Worm (Caenorhabditis elegans) whole organism, L2 larva: ENCODE data around the gene str-226.

Source experiments
- C34F6.9 ChIP-seq: fragments of 150-350 bp; optimal IDR thresholded peaks from 2 replicates; lab custom pipeline; 2014; ENCODE audit warnings: missing biosample characterization, missing genetic modification characterization
- Y55F3AM.14 ChIP-seq: fragments of 200-800 bp; sonication (Bioruptor generic); optimal IDR thresholded peaks from 2 replicates; lab custom pipeline; 2018; ENCODE audit warnings: mild to moderate bottlenecking, missing genetic modification characterization, missing compliant biosample characterization
- blmp-1 ChIP-seq: sonication (generic microtip); optimal IDR thresholded peaks from 2 replicates; lab custom pipeline; 2017; ENCODE audit warnings: missing genetic modification characterization, mild to moderate bottlenecking, missing compliant biosample characterization, antibody characterized with exemption, moderate library complexity; ENCODE audit not compliant: insufficient read depth
- ceh-16 ChIP-seq: fragments of 150-350 bp; optimal IDR thresholded peaks from 2 replicates; lab custom pipeline; 2014; ENCODE audit warnings: missing biosample characterization, missing genetic modification characterization
- ceh-82 ChIP-seq: fragments of 150-350 bp; optimal IDR thresholded peaks from 2 replicates; lab custom pipeline; 2014; ENCODE audit warnings: missing biosample characterization, missing genetic modification characterization
- crh-2 ChIP-seq: sonication (generic microtip); optimal IDR thresholded peaks from 2 replicates; lab custom pipeline; 2017; ENCODE audit warnings: missing biosample characterization, missing genetic modification characterization
- dmd-4 ChIP-seq: sonication (generic microtip); optimal IDR thresholded peaks from 2 replicates; lab custom pipeline; 2017; ENCODE audit warnings: missing biosample characterization, missing genetic modification characterization
- egl-27 ChIP-seq: sonication (generic microtip); optimal IDR thresholded peaks from 3 replicates; lab custom pipeline; 2017; ENCODE audit warnings: missing biosample characterization, missing genetic modification reagents, missing genetic modification characterization
- fos-1 ChIP-seq: fragments of 150-350 bp; optimal IDR thresholded peaks from 2 replicates; lab custom pipeline; 2014; ENCODE audit warnings: missing biosample characterization, missing genetic modification characterization
- gmeb-1 ChIP-seq: fragments of 150-350 bp; optimal IDR thresholded peaks from 2 replicates; lab custom pipeline; 2014; ENCODE audit warnings: missing biosample characterization, missing genetic modification characterization
- lin-11 ChIP-seq: fragments of 150-350 bp; sonication (generic microtip); optimal IDR thresholded peaks from 2 replicates; lab custom pipeline; 2014; ENCODE audit warnings: missing biosample characterization, missing genetic modification characterization, inconsistent platforms, mixed read lengths
- lin-13 ChIP-seq: fragments of 150-350 bp; optimal IDR thresholded peaks from 2 replicates; lab custom pipeline; 2014; ENCODE audit warnings: missing biosample characterization, missing genetic modification reagents, missing genetic modification characterization
- mab-5 ChIP-seq: fragments of 150-350 bp; optimal IDR thresholded peaks from 2 replicates; lab custom pipeline; 2014; ENCODE audit warnings: missing biosample characterization, missing genetic modification characterization
- mdl-1 ChIP-seq, 2 experiments: fragments of 150-350 bp in 1 of 2; sonication (generic microtip) in 1 of 2; optimal IDR thresholded peaks; 2 replicates each; lab custom pipeline; 2017; ENCODE audit warnings: missing biosample characterization in 2 of 2, missing genetic modification characterization in 2 of 2
- nhr-10 ChIP-seq: sonication (generic microtip); optimal IDR thresholded peaks from 2 replicates; lab custom pipeline; 2017; ENCODE audit warnings: missing biosample characterization, missing genetic modification characterization
- nhr-12 ChIP-seq: fragments of 150-350 bp; optimal IDR thresholded peaks from 2 replicates; lab custom pipeline; 2014; ENCODE audit warnings: missing biosample characterization, missing genetic modification characterization
- nhr-21 ChIP-seq: fragments of 150-350 bp; optimal IDR thresholded peaks from 2 replicates; lab custom pipeline; 2014; ENCODE audit warnings: missing biosample characterization, missing genetic modification characterization
- nhr-23 ChIP-seq: fragments of 150-350 bp; optimal IDR thresholded peaks from 2 replicates; lab custom pipeline; 2014; ENCODE audit warnings: missing biosample characterization, missing genetic modification reagents, missing genetic modification characterization
- nhr-237 ChIP-seq: fragments of 150-350 bp; optimal IDR thresholded peaks from 2 replicates; lab custom pipeline; 2014; ENCODE audit warnings: missing biosample characterization, missing genetic modification characterization
- nhr-25 ChIP-seq: fragments of 150-350 bp; sonication (generic microtip); optimal IDR thresholded peaks from 3 replicates; lab custom pipeline; 2014; ENCODE audit warnings: missing biosample characterization, missing genetic modification characterization
- nhr-6 ChIP-seq: fragments of 150-350 bp; optimal IDR thresholded peaks from 2 replicates; lab custom pipeline; 2014; ENCODE audit warnings: missing biosample characterization, missing genetic modification characterization
- peb-1 ChIP-seq: fragments of 150-350 bp; optimal IDR thresholded peaks from 2 replicates; lab custom pipeline; 2014; ENCODE audit warnings: missing biosample characterization, missing genetic modification characterization
- sem-4 ChIP-seq: fragments of 150-350 bp; optimal IDR thresholded peaks from 2 replicates; lab custom pipeline; 2014; ENCODE audit warnings: missing biosample characterization, missing genetic modification reagents, missing genetic modification characterization
- skn-1 ChIP-seq: sonication (generic microtip); optimal IDR thresholded peaks from 2 replicates; lab custom pipeline; 2017; ENCODE audit warnings: missing biosample characterization, missing genetic modification characterization
- snpc-4 ChIP-seq: fragments of 150-350 bp; optimal IDR thresholded peaks from 2 replicates; lab custom pipeline; 2014; ENCODE audit warnings: missing biosample characterization, missing genetic modification characterization
- unc-39 ChIP-seq: fragments of 150-350 bp; optimal IDR thresholded peaks from 2 replicates; lab custom pipeline; 2014; ENCODE audit warnings: missing biosample characterization, missing genetic modification characterization
- unc-55 ChIP-seq: fragments of 150-350 bp; sonication (generic microtip); optimal IDR thresholded peaks from 3 replicates; lab custom pipeline; 2014; ENCODE audit warnings: missing biosample characterization, missing genetic modification reagents, missing genetic modification characterization
- unc-62 ChIP-seq: fragments of 150-350 bp; optimal IDR thresholded peaks from 2 replicates; lab custom pipeline; 2014; ENCODE audit warnings: missing biosample characterization, missing genetic modification reagents, missing genetic modification characterization
- zag-1 ChIP-seq: fragments of 150-350 bp; optimal IDR thresholded peaks from 2 replicates; lab custom pipeline; 2014; ENCODE audit warnings: missing biosample characterization, missing genetic modification characterization
- ztf-1 ChIP-seq: fragments of 200-800 bp; sonication (Bioruptor generic); conservative IDR thresholded peaks from 2 replicates; pipeline ENCODE4 v1.3.6; 2022; ENCODE audit warnings: missing genetic modification characterization, missing compliant biosample characterization

Gene str-226

ce11 chrV:3509878-3510277, 2.6 kb upstream of the str-226 start, which contains the start of gene str-228:
str-228 (plus strand) TSS chrV:3510178.
- TF ChIP-seq ztf-1 (GFP tag; lab: Robert Waterston, UW) (no peak), gmeb-1 (tag; lab: Kevin White, UChicago) (no peak), unc-62 (GFP tag; lab: Kevin White, UChicago) (no peak)
- TF ChIP-seq, all 48 proteins: peak for 0

DNA sequence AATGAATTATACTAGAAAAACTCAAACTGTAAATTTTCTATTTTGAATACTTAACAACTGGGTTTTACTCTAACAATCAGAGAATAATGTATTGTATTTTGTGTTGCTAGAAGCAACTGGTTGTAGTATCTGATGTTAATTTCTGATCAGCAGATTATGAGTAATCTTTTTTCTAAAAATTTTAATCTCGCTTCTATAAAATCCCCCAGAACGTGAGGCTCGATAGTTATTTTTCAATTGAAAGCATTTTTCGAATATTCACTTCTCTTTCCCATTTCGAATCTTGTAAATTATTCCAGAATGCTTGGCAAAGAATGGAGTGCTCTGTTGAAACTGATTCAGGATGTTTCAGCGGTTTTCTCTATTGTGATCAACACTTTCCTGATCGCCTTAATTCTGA, 5.4 kb downstream of the str-226 start, which contains the start of gene str-227:
Gene str-227, plus strand, starts transcription at position 301 of the 400 bp plus-strand sequence.
- TF ChIP-seq peb-1 (tag; lab: Kevin White, UChicago), result no peak
- TF ChIP-seq mab-5, result no peak
- TF ChIP-seq skn-1 (tag; lab: Kevin White, UChicago), result no peak
- TF ChIP-seq nhr-12 (tag; lab: Kevin White, UChicago), result no peak

DNA sequence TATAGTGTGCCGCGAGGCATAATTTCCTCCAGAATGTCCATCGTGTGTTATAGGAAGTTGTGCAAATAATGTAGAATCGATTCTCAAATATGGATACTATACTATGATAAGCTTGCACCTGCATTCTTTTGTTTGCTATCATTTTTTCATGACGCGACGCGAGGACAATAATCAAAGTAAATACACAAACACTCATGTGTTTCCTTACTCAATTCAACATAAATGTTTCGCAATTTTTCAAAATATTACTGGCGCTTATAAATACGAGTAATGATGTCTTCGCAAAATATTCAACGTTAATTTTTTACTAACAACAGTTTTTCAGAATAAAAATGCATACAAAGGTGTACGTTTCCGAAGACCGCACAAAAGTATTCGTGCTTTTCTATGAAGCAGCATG, 10.8 kb downstream of the str-226 start, which contains the start of gene irg-1:
Gene irg-1, plus strand, starts transcription at position 326 of the 400 bp plus-strand sequence.
- no peak for TF ChIP-seq zag-1 (tag; lab: Kevin White, UChicago)
- no peak for TF ChIP-seq nhr-237 (tag; lab: Kevin White, UChicago)
- TF ChIP-seq snpc-4 (tag; lab: Kevin White, UChicago), result no peak

- TF ChIP-seq Y55F3AM.14 (GFP tag; lab: Kevin White, UChicago), result no peak
- no peak for TF ChIP-seq peb-1 (tag; lab: Kevin White, UChicago)
- no peak for TF ChIP-seq blmp-1 (tag; lab: Kevin White, UChicago)
- TF ChIP-seq ceh-16 (tag; lab: Kevin White, UChicago), result no peak
- no peak for TF ChIP-seq nhr-21
- TF ChIP-seq lin-13 (GFP tag; lab: Kevin White, UChicago), result no peak
- no peak for TF ChIP-seq mab-5
- no peak for TF ChIP-seq unc-55 (GFP tag; lab: Kevin White, UChicago)
- no peak for TF ChIP-seq egl-27
- TF ChIP-seq lin-11 (tag; lab: Kevin White, UChicago), result no peak
- no peak for TF ChIP-seq mdl-1 (tag; optimal IDR thresholded peaks at IDR 0.05; lab: Kevin White, UChicago)
- TF ChIP-seq nhr-25 (tag; lab: Kevin White, UChicago), result no peak
These were observed 12.5 kb downstream of the str-226 start, which contains the start of gene T24A6.7 for ce11 chrV:3524970-3525369. T24A6.7 (plus strand) TSS chrV:3525270.

ce11 chrV:3526882-3527281, 14.4 kb downstream of the str-226 start, which contains the start of gene str-260:
str-260 (plus strand) TSS chrV:3527182.
- TF ChIP-seq crh-2 (no peak), unc-39 (tag; lab: Kevin White, UChicago) (no peak), snpc-4 (tag; lab: Kevin White, UChicago) (no peak)

DNA sequence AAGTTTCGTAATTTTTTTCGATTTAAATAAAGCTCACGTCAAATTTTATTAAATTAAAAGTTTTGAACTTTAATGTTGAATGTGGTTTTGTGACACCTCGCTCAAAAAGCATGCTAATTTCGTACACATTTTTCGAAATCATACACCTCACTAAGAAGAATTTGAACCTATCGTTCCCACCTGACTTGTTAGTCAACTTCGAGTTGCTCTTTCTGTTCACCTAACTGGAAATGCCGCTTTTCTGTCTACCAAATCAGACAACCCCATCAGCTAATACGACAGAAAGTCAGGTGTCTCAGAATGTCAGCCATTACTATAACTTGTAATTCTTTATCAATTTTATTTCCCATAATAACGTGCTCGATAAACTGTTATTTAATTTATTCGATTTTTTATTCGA, 17.9 kb downstream of the str-226 start, which contains the start of gene srbc-66:
Gene srbc-66, plus strand, starts transcription at position 301 of the 400 bp plus-strand sequence.
- TF ChIP-seq sem-4 (no peak), fos-1 (tag; lab: Kevin White, UChicago) (no peak), unc-55 (GFP tag; lab: Kevin White, UChicago) (no peak), unc-39 (tag; lab: Kevin White, UChicago) (no peak), zag-1 (tag; lab: Kevin White, UChicago) (no peak), nhr-23 (tag; lab: Kevin White, UChicago) (no peak), dmd-4 (tag; lab: Kevin White, UChicago) (no peak), C34F6.9 (tag; lab: Kevin White, UChicago) (no peak), ztf-1 (GFP tag; lab: Robert Waterston, UW) (no peak), unc-62 (GFP tag; lab: Kevin White, UChicago) (no peak), egl-27 (no peak), peb-1 (tag; lab: Kevin White, UChicago) (no peak), nhr-10 (tag; lab: Kevin White, UChicago) (no peak), nhr-6 (no peak), ceh-82 (tag; lab: Kevin White, UChicago) (no peak), ceh-16 (tag; lab: Kevin White, UChicago) (no peak), nhr-237 (tag; lab: Kevin White, UChicago) (no peak), mdl-1 (tag; optimal IDR thresholded peaks at IDR 0.05; lab: Kevin White, UChicago) (no peak), gmeb-1 (tag; lab: Kevin White, UChicago) (no peak), blmp-1 (tag; lab: Kevin White, UChicago) (no peak)
